Worm (Caenorhabditis elegans) whole organism, L4 larva: ENCODE measurements around the gene Y71H2AM.11.

Experiments
- F37D6.2 ChIP-seq: sonication (generic microtip); optimal IDR thresholded peaks from 2 replicates; lab custom pipeline; 2016; ENCODE audit warnings: mild to moderate bottlenecking, missing genetic modification characterization, missing compliant biosample characterization
- dmd-6 ChIP-seq: fragments of 200-800 bp; sonication (Bioruptor generic); IDR thresholded peaks from 2 replicates; pipeline ENCODE4 v1.3.6; 2022; ENCODE audit warnings: missing genetic modification reagents, missing genetic modification characterization, missing compliant biosample characterization
- egl-27 ChIP-seq: sonication (generic microtip); optimal IDR thresholded peaks from 3 replicates; lab custom pipeline; 2017; ENCODE audit warnings: missing biosample characterization, missing genetic modification reagents, missing genetic modification characterization
- hlh-30 ChIP-seq: sonication (generic microtip); optimal IDR thresholded peaks from 2 replicates; lab custom pipeline; 2017; ENCODE audit warnings: antibody characterized with exemption, mild to moderate bottlenecking, missing genetic modification characterization, missing compliant biosample characterization; ENCODE audit not compliant: insufficient read depth
- lin-13 ChIP-seq: fragments of 150-350 bp; optimal IDR thresholded peaks from 2 replicates; lab custom pipeline; 2014; ENCODE audit warnings: missing biosample characterization, missing genetic modification reagents, missing genetic modification characterization
- mxl-3 ChIP-seq: fragments of 200-800 bp; sonication (Bioruptor generic); optimal IDR thresholded peaks from 2 replicates; lab custom pipeline; 2018; ENCODE audit warnings: mild to moderate bottlenecking, missing genetic modification characterization, missing compliant biosample characterization
- nhr-10 ChIP-seq: fragments of 150-350 bp; optimal IDR thresholded peaks from 2 replicates; lab custom pipeline; 2014; ENCODE audit warnings: missing biosample characterization, missing genetic modification characterization
- nhr-25 ChIP-seq: sonication (generic microtip); optimal IDR thresholded peaks from 2 replicates; lab custom pipeline; 2017; ENCODE audit warnings: missing genetic modification characterization, mild to moderate bottlenecking, missing compliant biosample characterization, antibody characterized with exemption, moderate library complexity, borderline replicate concordance; ENCODE audit not compliant: insufficient read depth
- nhr-76 ChIP-seq: fragments of 150-350 bp; optimal IDR thresholded peaks from 2 replicates; lab custom pipeline; 2014; ENCODE audit warnings: missing biosample characterization, missing genetic modification characterization
- skn-1 ChIP-seq: fragments of 150-350 bp; optimal IDR thresholded peaks from 2 replicates; lab custom pipeline; 2014; ENCODE audit warnings: missing biosample characterization, missing genetic modification characterization
- spr-3 ChIP-seq: fragments of 200-800 bp; sonication (Bioruptor generic); optimal IDR thresholded peaks from 2 replicates; lab custom pipeline; 2018; ENCODE audit warnings: mild to moderate bottlenecking, missing genetic modification characterization, missing compliant biosample characterization
- unc-62 ChIP-seq, 3 experiments: fragments of 150-350 bp in 1 of 3; sonication (generic microtip); optimal IDR thresholded peaks in 2 of 3; peaks in 1 of 3; 1 replicate in 1 of 3; 2 replicates in 2 of 3; lab custom pipeline; 2014 to 2017; ENCODE audit warnings: missing biosample characterization in 3 of 3, missing genetic modification characterization in 3 of 3, missing genetic modification reagents in 3 of 3, missing genotype in 1 of 3

ce11 chrIII:2768635-2769034 lies 43.7 kb upstream of the Y71H2AM.11 start, which contains the start of gene swsn-3:
- TF ChIP-seq nhr-10 (tag; lab: Kevin White, UChicago) (peak; percentile 46), hlh-30 (tag; lab: Kevin White, UChicago) (peak; percentile 87), mxl-3 (GFP tag; lab: Kevin White, UChicago) (no peak), skn-1 (tag; lab: Kevin White, UChicago) (no peak), dmd-6 (GFP tag; lab: Robert Waterston, UW) (peak; percentile 49; the same call in 1 of the 2 replicates), egl-27 (tag; lab: Kevin White, UChicago) (no peak), lin-13 (GFP tag; lab: Kevin White, UChicago) (peak; percentile 86), nhr-25 (tag; lab: Kevin White, UChicago) (peak; percentile 48), F37D6.2 (tag; lab: Kevin White, UChicago) (peak; percentile 65), unc-62 (GFP tag; optimal IDR thresholded peaks at IDR 0.05 in 1 of 2; lab: Kevin White, UChicago) (no peak), unc-62 (tag; optimal IDR thresholded peaks at IDR 0.05; lab: Kevin White, UChicago) (no peak), spr-3 (GFP tag; lab: Kevin White, UChicago) (peak; percentile 48), nhr-76 (tag; lab: Kevin White, UChicago) (no peak)
